Fruit fly (Drosophila melanogaster): ENCODE measurements around the gene CG31517.

The CG31517 gene

DNA sequence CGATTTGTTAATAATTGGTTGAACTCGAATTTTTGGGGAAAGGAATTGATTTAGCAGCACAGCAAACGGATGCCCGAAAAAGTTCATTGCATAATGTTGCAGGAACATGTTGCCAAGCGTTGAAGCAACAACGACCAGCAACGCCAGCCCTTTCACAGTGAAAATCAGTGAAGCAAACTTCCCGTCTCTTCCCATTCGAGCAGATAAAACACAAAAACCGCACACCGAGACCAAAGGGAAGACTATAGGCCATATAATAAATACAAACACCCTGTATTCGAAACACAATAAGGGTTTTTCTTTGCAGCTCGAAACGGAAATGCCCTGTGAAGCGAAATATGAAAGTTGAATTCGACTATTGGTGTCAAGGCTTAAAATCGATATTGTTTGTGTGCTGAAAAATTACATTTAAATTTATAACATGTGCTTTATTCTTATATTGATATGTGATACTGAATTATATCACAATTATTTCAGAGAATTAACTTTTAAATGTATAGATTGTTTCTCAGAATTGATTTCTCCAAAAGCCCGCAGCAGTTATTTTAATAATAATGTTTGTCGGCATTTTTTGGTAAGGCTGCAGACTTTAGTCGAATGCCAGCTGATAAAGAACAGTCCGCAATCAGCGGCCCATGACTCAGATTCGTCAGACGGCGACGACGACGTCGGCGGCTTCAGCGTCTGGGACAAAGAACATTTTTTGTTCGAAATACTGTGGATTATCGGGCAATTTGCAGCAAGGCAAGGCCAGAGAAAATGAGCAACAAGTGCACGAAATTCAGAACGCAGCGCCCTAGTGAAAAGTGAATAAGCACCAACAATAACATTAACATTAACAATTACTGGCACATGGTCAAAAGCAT lies 29.1 kb downstream of the CG31517 start:
- TF ChIP-seq net (GFP tag; optimal IDR thresholded peaks at IDR 0.05): no peak
- no peak for TF ChIP-seq CG1621 (tag; optimal IDR thresholded peaks at IDR 0.05)
- TF ChIP-seq Hr39 (GFP tag; optimal IDR thresholded peaks at IDR 0.05): no peak
- no peak for TF ChIP-seq OdsH (GFP tag; optimal IDR thresholded peaks at IDR 0.05)
- no peak for TF ChIP-seq CG3032 (tag; optimal IDR thresholded peaks at IDR 0.05)
- no peak for TF ChIP-seq CG6276 (GFP tag; optimal IDR thresholded peaks at IDR 0.05)
- no peak for TF ChIP-seq Sox15 (GFP tag; optimal IDR thresholded peaks at IDR 0.05)
- peak; percentile 43 for TF ChIP-seq svp (GFP tag)
- TF ChIP-seq esn (GFP tag; optimal IDR thresholded peaks at IDR 0.05): no peak
- no peak for TF ChIP-seq vri (GFP tag; optimal IDR thresholded peaks at IDR 0.05)
- no peak for TF ChIP-seq spab (GFP tag; optimal IDR thresholded peaks at IDR 0.05)
- TF ChIP-seq CG31627 (GFP tag; optimal IDR thresholded peaks at IDR 0.05): no peak
- no peak for TF ChIP-seq topi (GFP tag; optimal IDR thresholded peaks at IDR 0.05)
- TF ChIP-seq CG8632 (GFP tag; optimal IDR thresholded peaks at IDR 0.05): no peak
- TF ChIP-seq cyc (GFP tag; optimal IDR thresholded peaks at IDR 0.05): no peak
- TF ChIP-seq Blimp-1 (GFP tag; optimal IDR thresholded peaks at IDR 0.05): no peak
- no peak for TF ChIP-seq dac (GFP tag; optimal IDR thresholded peaks at IDR 0.05)
- no peak for TF ChIP-seq Lpt (GFP tag; optimal IDR thresholded peaks at IDR 0.05)
- TF ChIP-seq Eip78C (GFP tag): peak; percentile 65
- no peak for TF ChIP-seq Hr4 (GFP tag; optimal IDR thresholded peaks at IDR 0.05)
- peak; percentile 42 for TF ChIP-seq Sox14 (GFP tag; optimal IDR thresholded peaks at IDR 0.05)
- TF ChIP-seq CG6792 (GFP tag; optimal IDR thresholded peaks at IDR 0.05): no peak
- no peak for TF ChIP-seq CG16779 (tag; optimal IDR thresholded peaks at IDR 0.05)
- peak; percentile 69 for TF ChIP-seq Eip93F (GFP tag; optimal IDR thresholded peaks at IDR 0.05)
- TF ChIP-seq CG10631 (GFP tag; optimal IDR thresholded peaks at IDR 0.05): no peak
- no peak for TF ChIP-seq CG34406 (GFP tag; optimal IDR thresholded peaks at IDR 0.05)
- TF ChIP-seq Smox (GFP tag; optimal IDR thresholded peaks at IDR 0.05): no peak
- TF ChIP-seq CG6854 (GFP tag; optimal IDR thresholded peaks at IDR 0.05): no peak

DNA sequence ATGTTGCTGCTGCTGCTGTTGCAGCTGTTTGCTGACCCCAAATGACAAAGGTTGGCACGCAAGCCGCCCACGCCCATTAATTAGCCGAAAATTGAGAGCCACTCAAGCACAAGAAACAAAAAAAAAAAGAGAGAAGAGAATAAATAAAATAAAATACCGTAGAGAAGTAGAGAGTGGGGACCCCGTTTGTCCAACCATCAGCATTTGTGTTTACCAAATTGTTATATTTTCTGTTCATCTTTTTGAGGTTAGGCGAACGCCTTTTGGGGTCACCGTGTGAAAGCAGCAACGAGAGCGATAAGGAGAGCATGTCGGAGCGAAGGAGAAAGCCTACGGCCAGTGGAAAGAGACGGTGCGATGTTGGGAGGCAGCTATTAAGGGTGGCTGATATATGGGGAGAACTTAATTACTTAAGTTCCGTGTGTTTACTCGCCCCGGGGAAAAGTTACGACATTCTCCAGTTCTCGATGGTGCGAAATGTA lies 29.9 kb downstream of the CG31517 start:
- TF ChIP-seq svp (GFP tag) (peak; percentile 92), fkh (GFP tag; optimal IDR thresholded peaks at IDR 0.05) (peak; percentile 68), Sox15 (GFP tag; optimal IDR thresholded peaks at IDR 0.05) (no peak), fd85E (GFP tag; optimal IDR thresholded peaks at IDR 0.05) (no peak)

DNA sequence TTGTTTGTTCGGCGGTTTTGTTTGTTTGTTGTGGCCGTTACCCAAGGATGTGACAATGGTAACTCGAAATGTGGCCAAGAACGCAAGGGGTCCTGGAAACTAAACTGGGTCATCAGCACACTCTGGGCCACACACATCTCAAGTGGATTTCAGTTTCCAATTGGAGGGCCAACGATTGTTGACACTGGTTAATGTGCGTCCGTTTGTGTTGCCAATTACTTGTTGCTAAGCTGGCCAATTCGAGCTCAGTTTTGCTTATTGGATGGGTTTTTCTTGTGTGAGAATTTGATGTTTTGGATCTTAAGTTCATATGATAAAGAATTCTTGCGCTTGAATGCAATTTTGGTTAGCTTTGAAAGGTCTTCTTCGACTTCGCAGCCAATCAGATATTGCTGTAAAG lies 32.7 kb downstream of the CG31517 start:
- no peak for TF ChIP-seq CG3032 (tag; optimal IDR thresholded peaks at IDR 0.05)
- no peak for TF ChIP-seq Smox (GFP tag; optimal IDR thresholded peaks at IDR 0.05)
- no peak for TF ChIP-seq Lpt (GFP tag; optimal IDR thresholded peaks at IDR 0.05)
- TF ChIP-seq Hr39 (GFP tag; optimal IDR thresholded peaks at IDR 0.05): no peak
- TF ChIP-seq CG32006 (GFP tag; optimal IDR thresholded peaks at IDR 0.05): no peak
- TF ChIP-seq fd59A (GFP tag; optimal IDR thresholded peaks at IDR 0.05): no peak
- TF ChIP-seq CG11294 (GFP tag; IDR thresholded peaks at IDR 0.05): no peak
- no peak for TF ChIP-seq Hr38 (GFP tag; optimal IDR thresholded peaks at IDR 0.05)

DNA sequence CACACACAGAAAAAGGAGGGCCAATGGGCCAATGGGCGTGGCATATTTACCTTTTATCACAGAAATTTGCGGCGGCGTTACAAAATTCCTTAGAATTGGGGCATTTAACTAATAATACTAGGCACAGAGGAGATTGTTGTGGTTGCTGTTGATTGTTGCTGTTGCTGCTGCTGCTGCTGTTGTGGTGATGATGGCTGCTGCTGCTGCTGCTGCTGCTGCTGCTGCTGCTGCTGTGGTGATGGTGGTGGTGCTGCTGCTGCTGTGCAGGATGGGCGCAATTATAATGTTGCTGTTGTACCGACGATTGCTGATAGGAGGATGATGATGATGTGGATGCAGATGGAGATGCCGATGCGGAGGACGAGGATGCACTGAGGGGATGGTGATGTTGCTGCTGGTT lies 33.4 kb downstream of the CG31517 start:
- TF ChIP-seq Ets96B (tag; optimal IDR thresholded peaks at IDR 0.05) (no peak), Eip78C (GFP tag) (peak; percentile 10)

Measured in whole organism, prepupa.